Worm (Caenorhabditis elegans): ENCODE measurements around the gene sorf-2.

DNA sequence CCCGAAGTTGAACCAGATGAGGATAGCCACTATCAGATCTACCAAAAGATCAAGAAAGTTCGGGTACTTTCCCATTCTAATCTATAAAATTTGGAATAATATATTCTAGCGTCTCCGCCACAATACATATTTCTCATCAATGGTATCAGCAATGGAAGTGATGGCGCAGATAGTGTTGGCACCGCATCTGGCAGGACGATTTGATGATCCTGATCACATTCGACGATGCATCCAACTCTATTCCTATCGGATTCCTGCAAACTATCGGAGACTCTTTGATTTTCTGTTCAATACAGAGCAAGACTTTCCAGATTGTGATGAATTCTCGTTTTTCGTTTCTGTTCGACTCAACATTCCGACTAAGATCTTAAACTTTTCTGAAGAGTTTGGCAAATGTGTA lies 2.9 kb downstream of the sorf-2 start:
- TF ChIP-seq him-1 (tag; optimal IDR thresholded peaks at IDR 0.05) = no peak
- TF ChIP-seq W03F9.2 (tag; optimal IDR thresholded peaks at IDR 0.05) = no peak
- no peak for TF ChIP-seq dao-5 (tag; optimal IDR thresholded peaks at IDR 0.05)
